Worm (Caenorhabditis elegans): ENCODE measurements around the gene E02H9.1.

E02H9.1 gene

ce11 chrIII:2468202-2468601, at the start of gene E02H9.1, which contains the start of gene E02H9.9:
E02H9.1 (plus strand) TSS chrIII:2468486.
E02H9.9 (minus strand) TSS chrIII:2468302.
- TF ChIP-seq lin-39 (tag; optimal IDR thresholded peaks at IDR 0.05) = no peak

ce11 chrIII:2418981-2419380, 49.3 kb upstream of the E02H9.1 start:
- TF ChIP-seq aha-1 (tag) (peak; percentile 76), ztf-11 (tag; optimal IDR thresholded peaks at IDR 0.05) (no peak), zfp-2 (tag; optimal IDR thresholded peaks at IDR 0.05) (no peak)

ce11 chrIII:2419504-2419903, 48.8 kb upstream of the E02H9.1 start:
- TF ChIP-seq ceh-28 (tag; optimal IDR thresholded peaks at IDR 0.05) = peak; percentile 90
- no peak for TF ChIP-seq lin-39 (tag; optimal IDR thresholded peaks at IDR 0.05)
- no peak for TF ChIP-seq daf-8 (GFP tag; IDR thresholded peaks at IDR 0.05)
- peak; percentile 8 for TF ChIP-seq lin-38 (GFP tag; IDR thresholded peaks at IDR 0.05)
- TF ChIP-seq F44E2.7 (GFP tag; IDR thresholded peaks at IDR 0.05) = 0 out of 2 replicates have a peak, but pooled peaks have one; percentile 60
- no peak for TF ChIP-seq nhr-28 (tag; optimal IDR thresholded peaks at IDR 0.05)

ce11 chrIII:2421226-2421625, 47.1 kb upstream of the E02H9.1 start:
- TF ChIP-seq egl-43 (GFP tag; IDR thresholded peaks at IDR 0.05) (peak; percentile 60; the same call in 1 of the 2 replicates), sdz-12 (GFP tag; optimal IDR thresholded peaks at IDR 0.05) (no peak), mep-1 (tag; optimal IDR thresholded peaks at IDR 0.05) (no peak), hmg-1.1 (GFP tag; IDR thresholded peaks at IDR 0.05) (no peak), set-16 (GFP tag; IDR thresholded peaks at IDR 0.05) (no peak), aha-1 (tag) (peak; percentile 53), F26F4.8 (GFP tag; conservative IDR thresholded peaks at IDR 0.05) (no peak), lin-38 (GFP tag; IDR thresholded peaks at IDR 0.05) (no peak), daf-16 (GFP tag; optimal IDR thresholded peaks at IDR 0.05) (no peak), daf-16 (tag; optimal IDR thresholded peaks at IDR 0.05) (no peak), Y105C5A.15 (GFP tag; IDR thresholded peaks at IDR 0.05) (no peak), unc-62 (GFP tag; optimal IDR thresholded peaks at IDR 0.05 in 1 of 2) (peak in 1 of 2 experiments; percentile 12), unc-62 (tag; optimal IDR thresholded peaks at IDR 0.05) (no peak), ztf-11 (tag; optimal IDR thresholded peaks at IDR 0.05) (no peak)

- TF ChIP-seq ceh-28 (tag; optimal IDR thresholded peaks at IDR 0.05) (peak; percentile 82), hlh-30 (tag; optimal IDR thresholded peaks at IDR 0.05; ENCODE audit: insufficient read depth) (no peak)
Observed at ce11 chrIII:2423638-2424037, 44.6 kb upstream of the E02H9.1 start.

ce11 chrIII:2424783-2425329, 43.4 kb upstream of the E02H9.1 start:
- peak; percentile 97 for TF ChIP-seq set-16 (GFP tag; IDR thresholded peaks at IDR 0.05)
- TF ChIP-seq daf-8 (GFP tag; IDR thresholded peaks at IDR 0.05) = 0 out of 2 replicates have a peak, but pooled peaks have one; percentile 12
- no peak for TF ChIP-seq zfp-2 (tag; optimal IDR thresholded peaks at IDR 0.05)
- TF ChIP-seq aha-1 (tag) = peak; percentile 90

ce11 chrIII:2426122-2426521, 42.2 kb upstream of the E02H9.1 start, which contains the start of gene W04B5.8:
W04B5.8 (plus strand) TSS chrIII:2426316.
- TF ChIP-seq lin-39 (tag; optimal IDR thresholded peaks at IDR 0.05) (no peak), hmg-1.1 (GFP tag; IDR thresholded peaks at IDR 0.05) (peak; percentile 35; the same call in 1 of the 2 replicates), lsy-2 (tag; optimal IDR thresholded peaks at IDR 0.05) (peak in 1 of 2 experiments; percentile 4), aha-1 (tag) (peak; percentile 80), mes-2 (tag; optimal IDR thresholded peaks at IDR 0.05; ENCODE audit: poor library complexity, severe bottlenecking) (peak; percentile 19)

- TF ChIP-seq zip-11 (GFP tag; IDR thresholded peaks at IDR 0.05) = no peak
- no peak for TF ChIP-seq F37D6.2 (tag; optimal IDR thresholded peaks at IDR 0.05)
- TF ChIP-seq dpl-1 (GFP tag; optimal IDR thresholded peaks at IDR 0.05) = no peak
- peak; percentile 9 for TF ChIP-seq nhr-28 (tag; optimal IDR thresholded peaks at IDR 0.05)
- no peak for TF ChIP-seq ZK546.5 (tag; optimal IDR thresholded peaks at IDR 0.05)
- no peak for TF ChIP-seq Y48G9A.11 (GFP tag; IDR thresholded peaks at IDR 0.05)
- TF ChIP-seq nhr-25 (tag; optimal IDR thresholded peaks at IDR 0.05; ENCODE audit: borderline replicate concordance, insufficient read depth) = no peak
- TF ChIP-seq nhr-10 (tag; optimal IDR thresholded peaks at IDR 0.05) = no peak
- TF ChIP-seq duxl-1 (tag; optimal IDR thresholded peaks at IDR 0.05; ENCODE audit: poor library complexity) = peak; percentile 14
- no peak for TF ChIP-seq dve-1 (tag; optimal IDR thresholded peaks at IDR 0.05; ENCODE audit: insufficient read depth)
- TF ChIP-seq ztf-7 (tag; optimal IDR thresholded peaks at IDR 0.05) = no peak
- TF ChIP-seq skn-1 (tag; optimal IDR thresholded peaks at IDR 0.05) = no peak
- no peak for TF ChIP-seq D1046.2 (GFP tag; IDR thresholded peaks at IDR 0.05)
- no peak for TF ChIP-seq madf-5 (GFP tag; IDR thresholded peaks at IDR 0.05)
- no peak for TF ChIP-seq nhr-77 (tag; optimal IDR thresholded peaks at IDR 0.05)
Observed at ce11 chrIII:2432925-2433324, 35.4 kb upstream of the E02H9.1 start.
